Fruit fly (Drosophila melanogaster) whole organism, embryonic: ENCODE results near the gene CG18765.

Experiments
- Aef1 ChIP-seq: fragments of 200-800 bp; sonication (Bioruptor generic); IDR thresholded peaks from 3 replicates; pipeline ENCODE4 v1.3.6; 2022; ENCODE audit warnings: missing biosample characterization, missing genetic modification characterization
- CG12659 ChIP-seq: fragments of 200-800 bp; sonication (Bioruptor generic); optimal IDR thresholded peaks from 3 replicates; lab custom pipeline; 2017; ENCODE audit warnings: mild to moderate bottlenecking, missing biosample characterization, missing genetic modification reagents, missing genetic modification characterization
- CG12942 ChIP-seq: fragments of 200-800 bp; sonication (Bioruptor generic); optimal IDR thresholded peaks from 3 replicates; lab custom pipeline; 2016; ENCODE audit warnings: missing biosample characterization, missing genetic modification characterization
- CG13424 ChIP-seq: fragments of 200-800 bp; sonication (Bioruptor generic); optimal IDR thresholded peaks from 2 replicates; lab custom pipeline; 2019; ENCODE audit warnings: missing biosample characterization, mild to moderate bottlenecking, missing genetic modification characterization, moderate library complexity
- CG13775 ChIP-seq: fragments of 200-800 bp; sonication (Bioruptor generic); optimal IDR thresholded peaks from 3 replicates; lab custom pipeline; 2017; ENCODE audit warnings: missing biosample characterization, mild to moderate bottlenecking, missing genetic modification characterization
- CG13894 ChIP-seq: fragments of 200-800 bp; sonication (Bioruptor generic); optimal IDR thresholded peaks from 3 replicates; lab custom pipeline; 2018; ENCODE audit warnings: missing biosample characterization, mild to moderate bottlenecking, missing genetic modification characterization, moderate library complexity
- CG14965 ChIP-seq: fragments of 200-800 bp; sonication (Bioruptor generic); optimal IDR thresholded peaks from 2 replicates; lab custom pipeline; 2016; ENCODE audit warnings: missing biosample characterization, missing genetic modification characterization, borderline replicate concordance
- CG16779 ChIP-seq: fragments of 200-800 bp; sonication (Bioruptor generic); IDR thresholded peaks from 2 replicates; pipeline ENCODE4 v1.3.6; 2022; ENCODE audit warnings: missing biosample characterization, missing genetic modification characterization
- CG17186 ChIP-seq: fragments of 200-800 bp; sonication (Bioruptor generic); optimal IDR thresholded peaks from 3 replicates; lab custom pipeline; 2017; ENCODE audit warnings: missing biosample characterization, missing genetic modification reagents, missing genetic modification characterization
- CG18619 ChIP-seq: fragments of 200-800 bp; sonication (Bioruptor generic); optimal IDR thresholded peaks from 3 replicates; lab custom pipeline; 2017; ENCODE audit warnings: missing biosample characterization, mild to moderate bottlenecking, missing genetic modification characterization
- CG2129 ChIP-seq: fragments of 200-800 bp; sonication (Bioruptor generic); IDR thresholded peaks from 2 replicates; pipeline ENCODE4 v1.3.6; 2022; ENCODE audit warnings: missing biosample characterization, missing genetic modification characterization; ENCODE audit not compliant: partially characterized antibody
- CG2678 ChIP-seq: fragments of 200-800 bp; sonication (Bioruptor generic); optimal IDR thresholded peaks from 3 replicates; lab custom pipeline; 2019; ENCODE audit warnings: missing biosample characterization, mild to moderate bottlenecking, missing genetic modification characterization, moderate library complexity
- CG3065 ChIP-seq: fragments of 200-800 bp; sonication (Bioruptor generic); optimal IDR thresholded peaks from 2 replicates; lab custom pipeline; 2016; ENCODE audit warnings: missing biosample characterization, missing genetic modification characterization
- CG31388 ChIP-seq: fragments of 200-800 bp; sonication (Bioruptor generic); optimal IDR thresholded peaks from 2 replicates; lab custom pipeline; 2016; ENCODE audit warnings: missing biosample characterization, missing genetic modification characterization
- CG31441 ChIP-seq: fragments of 200-800 bp; sonication (Bioruptor generic); IDR thresholded peaks from 2 replicates; pipeline ENCODE4 v1.3.6; 2022; ENCODE audit warnings: missing biosample characterization, missing genetic modification characterization
- CG34376 ChIP-seq: fragments of 200-800 bp; sonication (Bioruptor generic); optimal IDR thresholded peaks from 2 replicates; lab custom pipeline; 2018; ENCODE audit warnings: missing biosample characterization, mild to moderate bottlenecking, missing genetic modification characterization
- CG42726 ChIP-seq: fragments of 200-800 bp; sonication (Bioruptor generic); IDR thresholded peaks from 2 replicates; pipeline ENCODE4 v1.3.6; 2022; ENCODE audit warnings: missing biosample characterization, missing genetic modification characterization; ENCODE audit not compliant: partially characterized antibody
- CG4730 ChIP-seq: fragments of 200-800 bp; sonication (Bioruptor generic); IDR thresholded peaks from 2 replicates; pipeline ENCODE4 v1.3.6; 2022; ENCODE audit warnings: missing biosample characterization, missing genetic modification characterization
- CG4820 ChIP-seq: fragments of 200-800 bp; sonication (Bioruptor generic); optimal IDR thresholded peaks from 3 replicates; lab custom pipeline; 2016; ENCODE audit warnings: missing biosample characterization, missing genetic modification characterization
- CG6854 ChIP-seq: fragments of 200-800 bp; sonication (Bioruptor generic); optimal IDR thresholded peaks from 3 replicates; lab custom pipeline; 2017; ENCODE audit warnings: missing biosample characterization, mild to moderate bottlenecking, missing genetic modification characterization
- CG7357 ChIP-seq: fragments of 200-800 bp; sonication (Bioruptor generic); IDR thresholded peaks from 3 replicates; pipeline ENCODE4 v1.3.6; 2022; ENCODE audit warnings: missing biosample characterization, missing genetic modification characterization
- CG8478 ChIP-seq: fragments of >200 bp; optimal IDR thresholded peaks from 2 replicates; lab custom pipeline; 2018
- CG9215 ChIP-seq: fragments of 200-800 bp; sonication (Bioruptor generic); IDR thresholded peaks from 2 replicates; pipeline ENCODE4 v1.3.6; 2022; ENCODE audit warnings: missing biosample characterization, missing genetic modification characterization
- CG9437 ChIP-seq: fragments of 200-800 bp; sonication (Bioruptor generic); optimal IDR thresholded peaks from 2 replicates; lab custom pipeline; 2018; ENCODE audit warnings: missing biosample characterization, mild to moderate bottlenecking, missing genetic modification characterization
- Dip2 ChIP-seq: fragments of 200-800 bp; sonication (Bioruptor generic); IDR thresholded peaks from 2 replicates; pipeline ENCODE4 v1.3.6; 2022; ENCODE audit warnings: missing biosample characterization, missing genetic modification characterization
- E2f1 ChIP-seq: fragments of 200-800 bp; sonication (Bioruptor generic); IDR thresholded peaks from 2 replicates; pipeline ENCODE4 v1.3.6; 2022; ENCODE audit warnings: missing biosample characterization, missing genetic modification characterization
- GATAe ChIP-seq: fragments of 200-800 bp; sonication (Bioruptor generic); conservative IDR thresholded peaks from 2 replicates; pipeline ENCODE4 v1.3.6; 2022; ENCODE audit warnings: missing biosample characterization, missing genetic modification characterization
- Hand ChIP-seq: fragments of 200-800 bp; sonication (Bioruptor generic); optimal IDR thresholded peaks from 2 replicates; lab custom pipeline; 2017; ENCODE audit warnings: mild to moderate bottlenecking, missing biosample characterization, missing genetic modification reagents, missing genetic modification characterization
- Hsf ChIP-seq: fragments of 200-800 bp; sonication (Bioruptor generic); optimal IDR thresholded peaks from 3 replicates; lab custom pipeline; 2016; ENCODE audit warnings: missing biosample characterization, missing genetic modification characterization
- Lhr ChIP-seq: fragments of 200-800 bp; sonication (Bioruptor generic); optimal IDR thresholded peaks from 3 replicates; lab custom pipeline; 2017; ENCODE audit warnings: mild to moderate bottlenecking, missing biosample characterization, missing genetic modification reagents, missing genetic modification characterization
- Lim3 ChIP-seq: fragments of 200-800 bp; sonication (Bioruptor generic); IDR thresholded peaks from 2 replicates; pipeline ENCODE4 v1.3.6; 2022; ENCODE audit warnings: missing biosample characterization, missing genetic modification characterization
- MTF-1 ChIP-seq: fragments of 200-800 bp; sonication (Bioruptor generic); optimal IDR thresholded peaks from 2 replicates; lab custom pipeline; 2018; ENCODE audit warnings: missing biosample characterization, mild to moderate bottlenecking, missing genetic modification characterization, borderline replicate concordance
- Nf-YA ChIP-seq: fragments of 200-800 bp; sonication (Bioruptor generic); IDR thresholded peaks from 2 replicates; pipeline ENCODE4 v1.3.6; 2022; ENCODE audit warnings: missing biosample characterization, missing genetic modification characterization
- Nf-YB ChIP-seq: fragments of 200-800 bp; sonication (Bioruptor generic); optimal IDR thresholded peaks from 3 replicates; lab custom pipeline; 2019; ENCODE audit warnings: missing biosample characterization, mild to moderate bottlenecking, missing genetic modification characterization, moderate library complexity
- Xrp1 ChIP-seq: fragments of 200-800 bp; sonication (Bioruptor generic); IDR thresholded peaks from 2 replicates; pipeline ENCODE4 v1.3.6; 2022; ENCODE audit warnings: missing biosample characterization, missing genetic modification characterization
- crc ChIP-seq: fragments of 200-800 bp; sonication (Bioruptor generic); optimal IDR thresholded peaks from 2 replicates; lab custom pipeline; 2016; ENCODE audit warnings: missing biosample characterization, missing genetic modification characterization
- dm ChIP-seq: fragments of 200-800 bp; sonication (Bioruptor generic); optimal IDR thresholded peaks from 3 replicates; lab custom pipeline; 2016; ENCODE audit warnings: missing biosample characterization, missing genetic modification characterization
- dpn ChIP-seq, 2 experiments: fragments of 200-800 bp; sonication (Bioruptor generic); optimal IDR thresholded peaks; 3 replicates each; lab custom pipeline; 2016; ENCODE audit warnings: missing biosample characterization in 2 of 2, missing genetic modification characterization in 2 of 2
- dysf ChIP-seq: fragments of 200-800 bp; sonication (Bioruptor generic); IDR thresholded peaks from 3 replicates; pipeline ENCODE4 v1.3.6; 2022; ENCODE audit warnings: missing biosample characterization, missing genetic modification characterization
- ham ChIP-seq: fragments of 200-800 bp; sonication (Bioruptor generic); IDR thresholded peaks from 2 replicates; pipeline ENCODE4 v1.3.6; 2022; ENCODE audit warnings: missing biosample characterization, missing genetic modification characterization
- ind ChIP-seq: fragments of 200-800 bp; sonication (Bioruptor generic); optimal IDR thresholded peaks from 3 replicates; lab custom pipeline; 2016; ENCODE audit warnings: missing biosample characterization, missing genetic modification characterization
- klu ChIP-seq: fragments of 200-800 bp; sonication (Bioruptor generic); IDR thresholded peaks from 2 replicates; pipeline ENCODE4 v1.3.6; 2022; ENCODE audit warnings: missing biosample characterization, missing genetic modification characterization
- phol ChIP-seq: fragments of 200-800 bp; sonication (Bioruptor generic); optimal IDR thresholded peaks from 3 replicates; lab custom pipeline; 2018; ENCODE audit warnings: missing biosample characterization, mild to moderate bottlenecking, missing genetic modification characterization, moderate library complexity
- prd ChIP-seq, 3 experiments: fragments of >200 bp in 2 of 3; fragments of 200-800 bp in 1 of 3; sonication (Bioruptor generic) in 1 of 3; optimal IDR thresholded peaks in 2 of 3; IDR thresholded peaks in 1 of 3; 2 replicates in 2 of 3; 3 replicates in 1 of 3; pipeline versions ENCODE4 v1.3.6 to Lab custom; 2017 to 2022; ENCODE audit warnings: missing biosample characterization in 1 of 3, missing genetic modification characterization in 1 of 3
- ranshi ChIP-seq: fragments of 200-800 bp; sonication (Bioruptor generic); IDR thresholded peaks from 2 replicates; pipeline ENCODE4 v1.3.6; 2022; ENCODE audit warnings: missing biosample characterization, missing genetic modification characterization
- sna ChIP-seq: fragments of 200-800 bp; sonication (Bioruptor generic); IDR thresholded peaks from 2 replicates; pipeline ENCODE4 v1.3.6; 2022; ENCODE audit warnings: missing biosample characterization, missing genetic modification characterization; ENCODE audit not compliant: partially characterized antibody
- wdn ChIP-seq: fragments of 200-800 bp; sonication (Bioruptor generic); IDR thresholded peaks from 2 replicates; pipeline ENCODE4 v1.3.6; 2022; ENCODE audit warnings: missing biosample characterization, missing genetic modification characterization

Gene CG18765

dm6 chr3R:11655873-11656374 lies 35.7 kb downstream of the CG18765 start, which contains the start of gene CG42327 (continued):
- TF ChIP-seq Lhr (GFP tag; lab: Kevin White, UChicago) (peak; percentile 81), Nf-YB (GFP tag; lab: Kevin White, UChicago) (peak; percentile 80), CG9215 (GFP tag; lab: Robert Waterston, UW) (peak; percentile 73), E2f1 (GFP tag; lab: Robert Waterston, UW) (peak; percentile 96), CG31388 (GFP tag; lab: Kevin White, UChicago) (peak; percentile 76), CG7357 (GFP tag; lab: Robert Waterston, UW) (peak; percentile 77; the same call in 2 of the 3 replicates), CG8478 (lab: Kevin White, UChicago) (no peak), CG6854 (GFP tag; lab: Kevin White, UChicago) (peak; percentile 88), CG2129 (GFP tag; lab: Robert Waterston, UW) (no peak), CG34376 (GFP tag; lab: Kevin White, UChicago) (peak; percentile 77), CG14965 (GFP tag; lab: Kevin White, UChicago) (peak; percentile 20), CG9437 (GFP tag; lab: Kevin White, UChicago) (peak; percentile 89), CG12659 (GFP tag; lab: Kevin White, UChicago) (peak; percentile 95), Nf-YA (peak; percentile 96), MTF-1 (peak; percentile 86), CG13775 (GFP tag; lab: Kevin White, UChicago) (peak; percentile 92), ind (peak; percentile 89), klu (GFP tag; lab: Robert Waterston, UW) (peak; percentile 81), CG3065 (GFP tag; lab: Kevin White, UChicago) (peak; percentile 88), Hand (GFP tag; lab: Kevin White, UChicago) (peak; percentile 66)

dm6 chr3R:11650105-11651039 lies 41.2 kb downstream of the CG18765 start, which contains the start of the genes Csk and Elp1:
Gene Csk (minus strand): TSS chr3R:11650706.
Gene Elp1 (plus strand): TSS chr3R:11650971.
- TF ChIP-seq CG12942 (peak; percentile 56), Aef1 (GFP tag; lab: Robert Waterston, UW) (peak; percentile 45; the same call in 2 of the 3 replicates), CG4820 (GFP tag; lab: Kevin White, UChicago) (peak; percentile 55), CG42726 (GFP tag; lab: Robert Waterston, UW) (no peak), GATAe (GFP tag; lab: Robert Waterston, UW) (no peak), CG16779 (no peak), CG13894 (tag; lab: Kevin White, UChicago) (peak; percentile 50), ham (GFP tag; lab: Robert Waterston, UW) (no peak), Hsf (GFP tag; lab: Kevin White, UChicago) (peak; percentile 25), CG18619 (peak; percentile 31), dm (GFP tag; lab: Kevin White, UChicago) (peak; percentile 68), phol (tag; lab: Kevin White, UChicago) (peak; percentile 100), CG4730 (GFP tag; lab: Robert Waterston, UW) (no peak), CG31441 (GFP tag; lab: Robert Waterston, UW) (peak; percentile 66; the same call in 1 of the 2 replicates), Dip2 (GFP tag; lab: Robert Waterston, UW) (no peak), crc (no peak), dpn (GFP tag; optimal IDR thresholded peaks at IDR 0.05; lab: Kevin White, UChicago) (peak; percentile 50 to 63), Lim3 (GFP tag; lab: Robert Waterston, UW) (no peak), CG34376 (GFP tag; lab: Kevin White, UChicago) (peak; percentile 33), CG17186 (peak; percentile 41), ranshi (GFP tag; lab: Robert Waterston, UW) (no peak), sna (GFP tag; lab: Robert Waterston, UW) (no peak), prd (optimal IDR thresholded peaks at IDR 0.05; lab: Kevin White, UChicago) (no peak), prd (GFP tag; IDR thresholded peaks at IDR 0.05; lab: Robert Waterston, UW) (peak; percentile 48; the same call in 1 of the 3 replicates), Xrp1 (GFP tag; lab: Robert Waterston, UW) (peak; percentile 56; the same call in 1 of the 2 replicates), wdn (GFP tag; lab: Robert Waterston, UW) (no peak), dysf (peak; percentile 49; the same call in 2 of the 3 replicates), CG13424 (tag; lab: Kevin White, UChicago) (peak; percentile 70), CG2678 (peak; percentile 64)
